Worm (Caenorhabditis elegans) whole organism, L4/young adult: ENCODE measurements around the gene srb-17.

Experiments
- dao-5 ChIP-seq: sonication (generic microtip); optimal IDR thresholded peaks from 2 replicates; lab custom pipeline; 2016; ENCODE audit warnings: missing genotype, missing genetic modification characterization, moderate library complexity, missing compliant biosample characterization
- him-1 ChIP-seq: sonication (generic microtip); optimal IDR thresholded peaks from 2 replicates; lab custom pipeline; 2016; ENCODE audit warnings: missing genotype, missing genetic modification reagents, missing genetic modification characterization, missing compliant biosample characterization

DNA sequence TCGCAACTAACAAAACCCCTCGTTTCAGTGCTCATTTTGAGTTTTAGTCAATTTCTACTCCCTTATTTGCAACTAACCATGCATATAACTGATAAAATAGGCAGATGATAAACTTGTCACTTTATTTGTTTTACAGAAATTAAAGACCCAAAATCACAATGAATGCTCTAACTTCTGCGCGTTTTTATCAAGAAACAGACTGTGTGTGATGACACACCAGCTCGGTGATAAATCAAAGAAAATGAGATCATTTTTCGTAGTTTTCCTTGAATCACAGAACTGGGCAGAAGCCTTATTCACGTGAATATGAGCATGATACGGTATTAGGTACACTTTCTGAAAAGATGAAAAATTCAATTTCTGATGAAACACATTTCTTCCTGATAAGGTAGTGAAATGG lies 6.1 kb upstream of the srb-17 start:
- TF ChIP-seq dao-5 (tag; lab: Kevin White, UChicago) (no peak), him-1 (tag; lab: Kevin White, UChicago) (no peak)
